Fruit fly (Drosophila melanogaster): ENCODE data around the gene Cbp80.

Cbp80 gene

dm6 chrX:4635856-4636486, 13.8 kb upstream of the Cbp80 start, which contains the start of the genes Alms1a and pon (continued):
- no peak for TF ChIP-seq CG4854 (GFP tag; optimal IDR thresholded peaks at IDR 0.05)
- no peak for TF ChIP-seq Antp (GFP tag; optimal IDR thresholded peaks at IDR 0.05)
- TF ChIP-seq CkIIα-i1 (GFP tag; IDR thresholded peaks at IDR 0.05), result no peak
- TF ChIP-seq Atf3 (GFP tag; optimal IDR thresholded peaks at IDR 0.05), result no peak
- TF ChIP-seq Stat92E (GFP tag; optimal IDR thresholded peaks at IDR 0.05), result no peak
- TF ChIP-seq bowl (GFP tag; IDR thresholded peaks at IDR 0.05), result no peak
- no peak for TF ChIP-seq pita (GFP tag; optimal IDR thresholded peaks at IDR 0.05)
- no peak for TF ChIP-seq tx (GFP tag; optimal IDR thresholded peaks at IDR 0.05)
- TF ChIP-seq tap (tag; optimal IDR thresholded peaks at IDR 0.05), result no peak
- no peak for TF ChIP-seq Bdp1 (GFP tag; optimal IDR thresholded peaks at IDR 0.05)
- TF ChIP-seq scrt (GFP tag; optimal IDR thresholded peaks at IDR 0.05), result no peak
- TF ChIP-seq Fer1 (GFP tag; optimal IDR thresholded peaks at IDR 0.05), result no peak
- no peak for TF ChIP-seq CG11456 (GFP tag; IDR thresholded peaks at IDR 0.05)
- TF ChIP-seq run (tag; optimal IDR thresholded peaks at IDR 0.05), result no peak
- TF ChIP-seq CG13424 (tag; optimal IDR thresholded peaks at IDR 0.05), result no peak
- TF ChIP-seq ci (GFP tag; IDR thresholded peaks at IDR 0.05), result no peak
- TF ChIP-seq CG16815 (GFP tag; optimal IDR thresholded peaks at IDR 0.05), result no peak
- no peak for TF ChIP-seq Max (GFP tag; optimal IDR thresholded peaks at IDR 0.05)
- no peak for TF ChIP-seq CG3847 (GFP tag; IDR thresholded peaks at IDR 0.05)
- no peak for TF ChIP-seq sqz (GFP tag; optimal IDR thresholded peaks at IDR 0.05)
- TF ChIP-seq ac (GFP tag; optimal IDR thresholded peaks at IDR 0.05), result no peak
- TF ChIP-seq CG15514 (GFP tag; optimal IDR thresholded peaks at IDR 0.05), result peak; percentile 94
- TF ChIP-seq pros (GFP tag; optimal IDR thresholded peaks at IDR 0.05), result no peak
- peak; percentile 71; the same call in 2 of the 3 replicates for TF ChIP-seq Doc3 (GFP tag; IDR thresholded peaks at IDR 0.05; ENCODE audit: partially characterized antibody)
- no peak for TF ChIP-seq CG11696 (GFP tag; IDR thresholded peaks at IDR 0.05)
- TF ChIP-seq CG13894 (tag; optimal IDR thresholded peaks at IDR 0.05), result no peak
- no peak for TF ChIP-seq kni (GFP tag; optimal IDR thresholded peaks at IDR 0.05)
- no peak for TF ChIP-seq HLH3B (GFP tag; IDR thresholded peaks at IDR 0.05)
- no peak for TF ChIP-seq Hmr (GFP tag; optimal IDR thresholded peaks at IDR 0.05)
- no peak for TF ChIP-seq Trl (optimal IDR thresholded peaks at IDR 0.05)
- TF ChIP-seq Trl (GFP tag; optimal IDR thresholded peaks at IDR 0.05), result no peak
- TF ChIP-seq ato (GFP tag; IDR thresholded peaks at IDR 0.05; ENCODE audit: partially characterized antibody), result peak; percentile 90
- no peak for TF ChIP-seq sr (GFP tag; IDR thresholded peaks at IDR 0.05)
- peak; percentile 83 for TF ChIP-seq Bgb (GFP tag; IDR thresholded peaks at IDR 0.05; ENCODE audit: partially characterized antibody)
- TF ChIP-seq CG6791 (GFP tag; IDR thresholded peaks at IDR 0.05; ENCODE audit: partially characterized antibody), result peak; percentile 94
- TF ChIP-seq sisA (GFP tag; IDR thresholded peaks at IDR 0.05), result no peak
- no peak for TF ChIP-seq CG14667 (GFP tag; IDR thresholded peaks at IDR 0.05)
- no peak for TF ChIP-seq Hr3 (GFP tag; optimal IDR thresholded peaks at IDR 0.05)
- TF ChIP-seq CG2875 (GFP tag; optimal IDR thresholded peaks at IDR 0.05), result no peak
- no peak for TF ChIP-seq Fer2 (tag; optimal IDR thresholded peaks at IDR 0.05)
- TF ChIP-seq CG10565 (GFP tag; optimal IDR thresholded peaks at IDR 0.05), result no peak
- no peak for TF ChIP-seq CG10979 (tag; optimal IDR thresholded peaks at IDR 0.05)
- TF ChIP-seq ap (GFP tag; IDR thresholded peaks at IDR 0.05), result no peak
- no peak for TF ChIP-seq CG12299 (tag; optimal IDR thresholded peaks at IDR 0.05)
- TF ChIP-seq ttk (GFP tag; IDR thresholded peaks at IDR 0.05), result no peak
- TF ChIP-seq CG15696 (tag; optimal IDR thresholded peaks at IDR 0.05), result no peak
- TF ChIP-seq CG12071 (GFP tag; optimal IDR thresholded peaks at IDR 0.05), result no peak
- no peak for TF ChIP-seq CG6765 (GFP tag; optimal IDR thresholded peaks at IDR 0.05)
- TF ChIP-seq CG17829 (tag; optimal IDR thresholded peaks at IDR 0.05), result no peak
- TF ChIP-seq sc (optimal IDR thresholded peaks at IDR 0.05), result no peak
- no peak for TF ChIP-seq sc (GFP tag; optimal IDR thresholded peaks at IDR 0.05)
